Worm (Caenorhabditis elegans) whole organism, L3 larva: Measurements from ENCODE around the gene F43C11.4.

Source experiments
- ama-1 ChIP-seq: fragments of 150-350 bp; optimal IDR thresholded peaks from 2 replicates; lab custom pipeline; 2018
- nhr-28 ChIP-seq: fragments of 150-350 bp; optimal IDR thresholded peaks from 2 replicates; lab custom pipeline; 2014; ENCODE audit warnings: missing biosample characterization, missing genetic modification characterization
- nhr-76 ChIP-seq: fragments of 150-350 bp; sonication (generic microtip); optimal IDR thresholded peaks from 5 replicates; lab custom pipeline; 2014; ENCODE audit warnings: missing biosample characterization, missing genetic modification characterization
- pha-4 ChIP-seq: fragments of 150-350 bp; optimal IDR thresholded peaks from 2 replicates; lab custom pipeline; 2014; ENCODE audit warnings: missing biosample characterization, missing genetic modification reagents, missing genetic modification characterization
- pqm-1 ChIP-seq: fragments of 150-350 bp; optimal IDR thresholded peaks from 2 replicates; lab custom pipeline; 2017; ENCODE audit warnings: missing biosample characterization, missing genetic modification characterization, inconsistent platforms
- skn-1 ChIP-seq: fragments of 150-350 bp; optimal IDR thresholded peaks from 2 replicates; lab custom pipeline; 2014; ENCODE audit warnings: missing biosample characterization, missing genetic modification characterization

- TF ChIP-seq nhr-76 (tag; lab: Kevin White, UChicago): no peak
- no peak for TF ChIP-seq ama-1 (lab: Kevin White, UChicago)
- no peak for TF ChIP-seq nhr-28 (tag; lab: Kevin White, UChicago)
- TF ChIP-seq pqm-1 (tag; lab: Kevin White, UChicago): no peak
- TF ChIP-seq pha-4 (tag; lab: Kevin White, UChicago): no peak
- TF ChIP-seq skn-1 (tag; lab: Kevin White, UChicago): no peak
These were observed at the start of gene F43C11.4 for ce11 chrII:2346672-2347071.
